Fruit fly (Drosophila melanogaster) whole organism, wandering third instar larva: ENCODE measurements around the gene Chd64.

Experiments
- Abd-B ChIP-seq: fragments of >200 bp; optimal IDR thresholded peaks from 2 replicates; lab custom pipeline; 2017; ENCODE audit warnings: missing biosample characterization, missing genetic modification characterization
- CG32264 ChIP-seq: fragments of 200-800 bp; sonication (Bioruptor generic); optimal IDR thresholded peaks from 2 replicates; lab custom pipeline; 2016; ENCODE audit warnings: missing biosample characterization, missing genetic modification characterization
- CG9705 ChIP-seq: fragments of 200-800 bp; sonication (Bioruptor generic); optimal IDR thresholded peaks from 2 replicates; lab custom pipeline; 2018; ENCODE audit warnings: missing biosample characterization, mild to moderate bottlenecking, missing genetic modification characterization
- CrebA ChIP-seq: fragments of 200-800 bp; sonication (Bioruptor generic); optimal IDR thresholded peaks from 2 replicates; lab custom pipeline; 2016; ENCODE audit warnings: missing biosample characterization, mild to moderate bottlenecking, missing genetic modification characterization, borderline replicate concordance
- Dfd ChIP-seq: fragments of >200 bp; optimal IDR thresholded peaks from 2 replicates; lab custom pipeline; 2017; ENCODE audit warnings: missing biosample characterization, missing genetic modification characterization
- Dif ChIP-seq: fragments of 200-275, 200-300 bp; sonication (Bioruptor generic); optimal IDR thresholded peaks from 2 replicates; lab custom pipeline; 2018; ENCODE audit warnings: missing biosample characterization, missing genetic modification characterization; ENCODE audit not compliant: partially characterized antibody
- GATAd ChIP-seq: sonication (Bioruptor generic); optimal IDR thresholded peaks from 2 replicates; lab custom pipeline; 2016; ENCODE audit warnings: missing biosample characterization, missing genetic modification characterization
- HLH106 ChIP-seq: fragments of 200-800 bp; optimal IDR thresholded peaks from 3 replicates; lab custom pipeline; 2019; ENCODE audit warnings: missing biosample characterization, mild to moderate bottlenecking, missing genetic modification characterization, moderate library complexity
- Hnf4 ChIP-seq: fragments of 200-800 bp; sonication (Bioruptor generic); optimal IDR thresholded peaks from 2 replicates; lab custom pipeline; 2016; ENCODE audit warnings: missing biosample characterization, mild to moderate bottlenecking, missing genetic modification characterization
- Hr78 ChIP-seq: fragments of >200 bp; optimal IDR thresholded peaks from 2 replicates; lab custom pipeline; 2017; ENCODE audit warnings: missing biosample characterization, missing genetic modification characterization
- Hr83 ChIP-seq: fragments of 200-300 bp; sonication (Bioruptor generic); optimal IDR thresholded peaks from 2 replicates; lab custom pipeline; 2016; ENCODE audit warnings: missing biosample characterization, mild to moderate bottlenecking, missing genetic modification characterization, moderate library complexity; ENCODE audit not compliant: poor library complexity, severe bottlenecking
- Jra ChIP-seq: sonication (Bioruptor generic); optimal IDR thresholded peaks from 2 replicates; lab custom pipeline; 2016; ENCODE audit warnings: missing biosample characterization, missing genetic modification characterization
- Mio ChIP-seq: sonication (Bioruptor generic); optimal IDR thresholded peaks from 2 replicates; lab custom pipeline; 2016; ENCODE audit warnings: missing biosample characterization, missing genetic modification characterization
- Myc ChIP-seq: fragments of >200 bp; optimal IDR thresholded peaks from 2 replicates; lab custom pipeline; 2017
- N ChIP-seq: fragments of >200 bp; optimal IDR thresholded peaks from 2 replicates; lab custom pipeline; 2018; ENCODE audit warnings: missing biosample characterization, missing external identifiers, missing genetic modification characterization
- OdsH ChIP-seq: fragments of 200-800 bp; sonication (Bioruptor generic); optimal IDR thresholded peaks from 2 replicates; lab custom pipeline; 2016; ENCODE audit warnings: missing biosample characterization, mild to moderate bottlenecking, missing genetic modification characterization
- Rel ChIP-seq, 2 experiments: fragments of 200-800 bp; sonication (Bioruptor generic) in 1 of 2; optimal IDR thresholded peaks; 2 replicates in 1 of 2; 3 replicates in 1 of 2; lab custom pipeline; 2016 to 2019; ENCODE audit warnings: mild to moderate bottlenecking in 2 of 2, missing biosample characterization in 2 of 2, missing genetic modification characterization in 2 of 2, moderate library complexity in 1 of 2
- Sp1 ChIP-seq: fragments of 200-800 bp; sonication (Bioruptor generic); optimal IDR thresholded peaks from 3 replicates; lab custom pipeline; 2019; ENCODE audit warnings: missing biosample characterization, mild to moderate bottlenecking, missing genetic modification characterization, moderate library complexity
- Vsx2 ChIP-seq: fragments of 200-300, 225-300 bp; sonication (Bioruptor generic); optimal IDR thresholded peaks from 2 replicates; lab custom pipeline; 2018; ENCODE audit warnings: missing biosample characterization, missing genetic modification characterization; ENCODE audit not compliant: partially characterized antibody
- br ChIP-seq: fragments of 200-800 bp; sonication (Bioruptor generic); optimal IDR thresholded peaks from 2 replicates; lab custom pipeline; 2016; ENCODE audit warnings: missing biosample characterization, missing genetic modification characterization
- brk ChIP-seq: fragments of 200-800 bp; sonication (Bioruptor generic); optimal IDR thresholded peaks from 2 replicates; lab custom pipeline; 2016; ENCODE audit warnings: missing biosample characterization, mild to moderate bottlenecking, missing genetic modification characterization
- dl ChIP-seq, 2 experiments: fragments of 175-275, 200-275 bp in 1 of 2; fragments of 200-275 bp in 1 of 2; sonication (Bioruptor generic); optimal IDR thresholded peaks; lab custom pipeline; 2018; ENCODE audit warnings: mild to moderate bottlenecking in 2 of 2, missing biosample characterization in 2 of 2, missing genetic modification characterization in 2 of 2, moderate library complexity in 2 of 2; ENCODE audit not compliant: partially characterized antibody in 2 of 2, insufficient read depth in 1 of 2
- dmrt93B ChIP-seq: fragments of 200-800 bp; sonication (Bioruptor generic); optimal IDR thresholded peaks from 2 replicates; lab custom pipeline; 2018; ENCODE audit warnings: missing biosample characterization, mild to moderate bottlenecking, missing genetic modification characterization
- dsf ChIP-seq: sonication (Bioruptor generic); optimal IDR thresholded peaks from 2 replicates; lab custom pipeline; 2016; ENCODE audit warnings: missing biosample characterization, missing genetic modification characterization, borderline replicate concordance
- ey ChIP-seq: fragments of 200-800 bp; sonication (Bioruptor generic); optimal IDR thresholded peaks from 2 replicates; lab custom pipeline; 2016; ENCODE audit warnings: missing biosample characterization, missing genetic modification characterization
- foxo ChIP-seq, 2 experiments: fragments of 200-800 bp; sonication (Bioruptor generic); optimal IDR thresholded peaks; 2 replicates in 1 of 2; 3 replicates in 1 of 2; lab custom pipeline; 2016 to 2017; ENCODE audit warnings: missing biosample characterization in 2 of 2, missing genetic modification characterization in 2 of 2
- fru ChIP-seq: fragments of 200-800 bp; sonication (Bioruptor generic); optimal IDR thresholded peaks from 3 replicates; lab custom pipeline; 2016; ENCODE audit warnings: missing biosample characterization, mild to moderate bottlenecking, missing genetic modification characterization
- h ChIP-seq: fragments of 200-800 bp; sonication (Bioruptor generic); optimal IDR thresholded peaks from 3 replicates; lab custom pipeline; 2016; ENCODE audit warnings: missing biosample characterization, mild to moderate bottlenecking, missing genetic modification characterization
- jim ChIP-seq: fragments of 175-275, 200-325 bp; sonication (Bioruptor generic); optimal IDR thresholded peaks from 2 replicates; lab custom pipeline; 2016; ENCODE audit warnings: missing biosample characterization, mild to moderate bottlenecking, missing genetic modification characterization
- lola ChIP-seq: fragments of >200 bp; optimal IDR thresholded peaks from 2 replicates; lab custom pipeline; 2017; ENCODE audit warnings: missing biosample characterization, missing genetic modification characterization
- pan ChIP-seq: fragments of >200 bp; optimal IDR thresholded peaks from 2 replicates; lab custom pipeline; 2017
- psq ChIP-seq: fragments of 200-800 bp; sonication (Bioruptor generic); optimal IDR thresholded peaks from 3 replicates; lab custom pipeline; 2017; ENCODE audit warnings: missing biosample characterization, mild to moderate bottlenecking, missing genetic modification characterization, moderate library complexity
- rgr ChIP-seq: fragments of 200-800 bp; sonication (Bioruptor generic); optimal IDR thresholded peaks from 3 replicates; lab custom pipeline; 2016; ENCODE audit warnings: missing biosample characterization, mild to moderate bottlenecking, missing genetic modification characterization
- sage ChIP-seq: fragments of 200-800 bp; sonication (Bioruptor generic); optimal IDR thresholded peaks from 2 replicates; lab custom pipeline; 2016; ENCODE audit warnings: missing biosample characterization, mild to moderate bottlenecking, missing genetic modification characterization
- sv ChIP-seq: fragments of 200-800 bp; sonication (Bioruptor generic); optimal IDR thresholded peaks from 3 replicates; lab custom pipeline; 2016; ENCODE audit warnings: missing biosample characterization, missing genetic modification characterization
- tai ChIP-seq: sonication (Bioruptor generic); optimal IDR thresholded peaks from 2 replicates; lab custom pipeline; 2016; ENCODE audit warnings: missing biosample characterization, missing genetic modification characterization
- usp ChIP-seq: fragments of >200 bp; optimal IDR thresholded peaks from 2 replicates; lab custom pipeline; 2017; ENCODE audit warnings: missing biosample characterization, missing genetic modification characterization
- woc ChIP-seq: sonication (Bioruptor generic); optimal IDR thresholded peaks from 2 replicates; lab custom pipeline; 2016; ENCODE audit warnings: missing biosample characterization, mild to moderate bottlenecking, missing genetic modification characterization

Chd64 gene

DNA sequence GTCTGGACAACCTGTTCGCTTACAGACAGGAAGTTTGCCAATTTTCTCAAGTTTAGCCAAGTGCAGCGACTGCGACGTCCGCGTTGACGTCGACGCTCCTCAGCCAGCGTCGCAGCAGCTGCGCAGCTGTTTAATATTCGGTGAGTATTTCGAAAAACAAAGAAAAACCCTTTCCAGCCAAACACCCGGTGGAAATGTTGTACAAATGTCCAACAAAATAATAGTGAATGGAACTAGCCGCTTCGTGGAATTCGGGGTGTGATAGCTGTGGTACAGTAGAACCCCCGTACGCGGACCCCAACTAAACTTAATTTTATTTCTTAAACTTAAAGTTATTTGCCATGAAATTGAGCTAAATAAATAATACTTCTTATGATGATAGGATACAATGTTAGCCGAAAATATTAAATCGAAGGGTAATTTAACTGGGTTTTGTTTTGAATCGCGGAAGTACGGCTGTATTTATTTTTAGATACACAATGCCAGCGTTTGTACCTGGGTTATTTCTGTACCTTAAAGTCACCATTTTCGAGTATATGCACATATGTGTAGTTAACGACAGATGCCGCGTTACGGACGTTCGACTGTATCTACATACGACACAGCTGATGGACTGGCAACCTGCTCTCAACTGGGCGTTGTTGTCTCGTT lies 13.2 kb downstream of the Chd64 start:
- TF ChIP-seq foxo (GFP tag; optimal IDR thresholded peaks at IDR 0.05; lab: Kevin White, UChicago), result peak in 1 of 2 experiments; percentile 27
- no peak for TF ChIP-seq lola (GFP tag; lab: Kevin White, UChicago)
- peak; percentile 29 for TF ChIP-seq ey (GFP tag; lab: Kevin White, UChicago)
- TF ChIP-seq usp (GFP tag; lab: Kevin White, UChicago), result no peak
- TF ChIP-seq dmrt93B, result peak; percentile 2
- peak; percentile 44 for TF ChIP-seq br (GFP tag; lab: Kevin White, UChicago)
- no peak for TF ChIP-seq Hnf4 (GFP tag; lab: Kevin White, UChicago)
- TF ChIP-seq N (GFP tag; lab: Kevin White, UChicago), result no peak
- no peak for TF ChIP-seq brk (GFP tag; lab: Kevin White, UChicago)
- TF ChIP-seq Vsx2 (GFP tag; lab: Kevin White, UChicago), result no peak
- no peak for TF ChIP-seq CG32264 (GFP tag; lab: Kevin White, UChicago)
- TF ChIP-seq dsf (GFP tag; lab: Kevin White, UChicago), result no peak
- no peak for TF ChIP-seq Hr78 (GFP tag; lab: Kevin White, UChicago)
- peak; percentile 67 for TF ChIP-seq sv
- no peak for TF ChIP-seq Hr83 (GFP tag; lab: Kevin White, UChicago)
- no peak for TF ChIP-seq CrebA
- TF ChIP-seq jim (GFP tag; lab: Kevin White, UChicago), result no peak
- TF ChIP-seq OdsH (GFP tag; lab: Kevin White, UChicago), result no peak
- peak; percentile 28 for TF ChIP-seq HLH106 (tag; lab: Kevin White, UChicago)
- no peak for TF ChIP-seq pan
- peak; percentile 21 for TF ChIP-seq Jra (GFP tag; lab: Kevin White, UChicago)
- no peak for TF ChIP-seq dl (GFP tag; optimal IDR thresholded peaks at IDR 0.05; lab: Kevin White, UChicago; ENCODE audit: insufficient read depth in 1 of 2, partially characterized antibody in 2 of 2)
- peak; percentile 28 for TF ChIP-seq woc (GFP tag; lab: Kevin White, UChicago)
- TF ChIP-seq Mio (GFP tag; lab: Kevin White, UChicago), result no peak
- TF ChIP-seq psq (GFP tag; lab: Kevin White, UChicago), result peak; percentile 27
- TF ChIP-seq tai, result no peak
- TF ChIP-seq Dfd (GFP tag; lab: Kevin White, UChicago), result no peak
- no peak for TF ChIP-seq Rel (GFP tag; optimal IDR thresholded peaks at IDR 0.05; lab: Kevin White, UChicago)
- TF ChIP-seq Rel (tag; optimal IDR thresholded peaks at IDR 0.05; lab: Kevin White, UChicago), result no peak
- no peak for TF ChIP-seq Abd-B
- peak; percentile 46 for TF ChIP-seq h (GFP tag; lab: Kevin White, UChicago)
- no peak for TF ChIP-seq Dif
- TF ChIP-seq Myc (lab: Kevin White, UChicago), result no peak
- peak; percentile 59 for TF ChIP-seq fru (GFP tag; lab: Kevin White, UChicago)
- peak; percentile 36 for TF ChIP-seq rgr (GFP tag; lab: Kevin White, UChicago)
- TF ChIP-seq GATAd, result no peak
- no peak for TF ChIP-seq sage (GFP tag; lab: Kevin White, UChicago)
- TF ChIP-seq Sp1 (GFP tag; lab: Kevin White, UChicago), result peak; percentile 26
- TF ChIP-seq CG9705, result no peak

DNA sequence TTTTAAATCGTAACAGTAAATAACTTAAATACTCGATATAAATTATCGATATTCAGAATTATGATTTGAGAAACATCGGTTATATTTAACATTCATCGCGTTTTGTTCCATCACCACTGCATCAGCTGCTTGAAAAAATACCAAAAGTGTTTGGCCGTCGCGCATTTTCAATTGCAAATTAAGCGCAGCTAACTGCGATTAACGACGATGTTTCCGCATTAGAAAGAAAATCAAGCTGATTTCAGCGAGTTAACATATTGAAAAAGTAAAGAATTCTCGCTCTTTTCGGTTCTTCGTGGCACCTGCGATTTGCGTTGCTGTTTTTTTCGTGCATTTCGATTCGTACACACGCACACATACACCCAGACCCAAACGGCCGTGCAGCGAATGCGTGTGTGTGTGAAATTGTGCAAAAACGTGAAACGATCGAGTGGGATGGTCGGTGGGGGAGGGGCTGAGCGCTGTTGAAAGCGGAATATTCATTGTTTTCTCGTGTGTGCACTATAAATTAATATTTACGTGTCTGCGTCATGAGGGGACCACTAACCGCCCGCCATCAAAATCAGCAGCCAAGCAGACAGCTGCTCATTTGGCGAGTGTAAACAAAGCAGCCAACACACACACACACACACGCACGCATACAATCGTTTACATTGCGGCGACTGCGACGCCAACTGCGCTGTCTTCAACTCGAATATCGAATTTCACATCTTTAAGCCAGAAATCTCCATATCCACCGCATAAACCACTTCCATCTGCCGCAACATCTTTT lies 13.9 kb downstream of the Chd64 start, which contains the start of gene Ack:
TSS of gene Ack (plus strand) at position 115 of the 772 bp plus-strand sequence.
- TF ChIP-seq Myc (lab: Kevin White, UChicago) (no peak), Hr78 (GFP tag; lab: Kevin White, UChicago) (peak; percentile 35), usp (GFP tag; lab: Kevin White, UChicago) (no peak), N (GFP tag; lab: Kevin White, UChicago) (peak; percentile 72)
